Fruit fly (Drosophila melanogaster) whole organism, wandering third instar larva: Measurements from ENCODE around the gene dnt.

ENCODE experiments used
- CrebA ChIP-seq: fragments of 200-800 bp; sonication (Bioruptor generic); optimal IDR thresholded peaks from 2 replicates; lab custom pipeline; 2016; ENCODE audit warnings: missing biosample characterization, mild to moderate bottlenecking, missing genetic modification characterization, borderline replicate concordance
- Dfd ChIP-seq: fragments of >200 bp; optimal IDR thresholded peaks from 2 replicates; lab custom pipeline; 2017; ENCODE audit warnings: missing biosample characterization, missing genetic modification characterization
- Hnf4 ChIP-seq: fragments of 200-800 bp; sonication (Bioruptor generic); optimal IDR thresholded peaks from 2 replicates; lab custom pipeline; 2016; ENCODE audit warnings: missing biosample characterization, mild to moderate bottlenecking, missing genetic modification characterization
- Mio ChIP-seq: sonication (Bioruptor generic); optimal IDR thresholded peaks from 2 replicates; lab custom pipeline; 2016; ENCODE audit warnings: missing biosample characterization, missing genetic modification characterization
- N ChIP-seq: fragments of >200 bp; optimal IDR thresholded peaks from 2 replicates; lab custom pipeline; 2018; ENCODE audit warnings: missing biosample characterization, missing external identifiers, missing genetic modification characterization
- brk ChIP-seq: fragments of 200-800 bp; sonication (Bioruptor generic); optimal IDR thresholded peaks from 2 replicates; lab custom pipeline; 2016; ENCODE audit warnings: missing biosample characterization, mild to moderate bottlenecking, missing genetic modification characterization
- foxo ChIP-seq, 2 experiments: fragments of 200-800 bp; sonication (Bioruptor generic); optimal IDR thresholded peaks; 2 replicates in 1 of 2; 3 replicates in 1 of 2; lab custom pipeline; 2016 to 2017; ENCODE audit warnings: missing biosample characterization in 2 of 2, missing genetic modification characterization in 2 of 2
- lola ChIP-seq: fragments of >200 bp; optimal IDR thresholded peaks from 2 replicates; lab custom pipeline; 2017; ENCODE audit warnings: missing biosample characterization, missing genetic modification characterization

- TF ChIP-seq foxo (GFP tag; optimal IDR thresholded peaks at IDR 0.05; lab: Kevin White, UChicago) = no peak
- TF ChIP-seq CrebA (GFP tag; lab: Kevin White, UChicago) = no peak
- no peak for TF ChIP-seq N (GFP tag; lab: Kevin White, UChicago)
- no peak for TF ChIP-seq lola (GFP tag; lab: Kevin White, UChicago)
- no peak for TF ChIP-seq Hnf4 (GFP tag; lab: Kevin White, UChicago)
- no peak for TF ChIP-seq Mio (GFP tag; lab: Kevin White, UChicago)
- no peak for TF ChIP-seq brk (GFP tag; lab: Kevin White, UChicago)
- TF ChIP-seq Dfd (GFP tag; lab: Kevin White, UChicago) = no peak
Measured at dm6 chr2L:19337971-19338732, 24.9 kb downstream of the dnt start.
